Worm (Caenorhabditis elegans): ENCODE measurements around the gene ptp-5.1.
"Not testable (repeated sequence)": the region's sequence is repeated elsewhere in the genome, so short reads cannot be mapped to it uniquely, and the experiment has no call there.

The ptp-5.1 gene

ce11 chrIV:5166030-5166429, at the start of gene ptp-5.1:
Gene ptp-5.1, plus strand, starts transcription at chrIV:5166330.
- no peak for TF ChIP-seq unc-62 (GFP tag; optimal IDR thresholded peaks at IDR 0.05)

ce11 chrIV:5121995-5122394, 44.1 kb upstream of the ptp-5.1 start, which contains the start of gene tkr-3:
Gene tkr-3, minus strand, starts transcription at chrIV:5122095.
- no peak for TF ChIP-seq unc-62 (GFP tag; optimal IDR thresholded peaks at IDR 0.05)

- TF ChIP-seq unc-62 (GFP tag; optimal IDR thresholded peaks at IDR 0.05), result no peak
Observed at ce11 chrIV:5131781-5132180, 34.3 kb upstream of the ptp-5.1 start.

ce11 chrIV:5133791-5134370, 32.2 kb upstream of the ptp-5.1 start:
- TF ChIP-seq unc-62 (GFP tag; optimal IDR thresholded peaks at IDR 0.05), result no peak

- TF ChIP-seq unc-62 (GFP tag; optimal IDR thresholded peaks at IDR 0.05), result no peak
Observed at ce11 chrIV:5134798-5135197, 31.3 kb upstream of the ptp-5.1 start.

- no peak for TF ChIP-seq unc-62 (GFP tag; optimal IDR thresholded peaks at IDR 0.05)
Observed at ce11 chrIV:5136523-5136922, 29.6 kb upstream of the ptp-5.1 start.

- TF ChIP-seq unc-62 (GFP tag; optimal IDR thresholded peaks at IDR 0.05), result no peak
Observed at ce11 chrIV:5137809-5138208, 28.3 kb upstream of the ptp-5.1 start.

- no peak for TF ChIP-seq unc-62 (GFP tag; optimal IDR thresholded peaks at IDR 0.05)
Observed at ce11 chrIV:5139189-5139588, 26.9 kb upstream of the ptp-5.1 start.

ce11 chrIV:5139972-5140371, 26.2 kb upstream of the ptp-5.1 start:
- TF ChIP-seq unc-62 (GFP tag; optimal IDR thresholded peaks at IDR 0.05), result no peak

ce11 chrIV:5149793-5150192, 16.3 kb upstream of the ptp-5.1 start, which contains the start of gene C24D10.5:
Gene C24D10.5, plus strand, starts transcription at chrIV:5150093.
- no peak for TF ChIP-seq unc-62 (GFP tag; optimal IDR thresholded peaks at IDR 0.05)

ce11 chrIV:5152391-5152790, 13.7 kb upstream of the ptp-5.1 start, which contains the start of gene soc-2:
Gene soc-2, minus strand, starts transcription at chrIV:5152491.
- no peak for TF ChIP-seq unc-62 (GFP tag; optimal IDR thresholded peaks at IDR 0.05)

- TF ChIP-seq unc-62 (GFP tag; optimal IDR thresholded peaks at IDR 0.05), result no peak
Observed at ce11 chrIV:5157226-5157625, 8.9 kb upstream of the ptp-5.1 start, which contains the start of gene C24D10.49. Gene C24D10.49, minus strand, starts transcription at chrIV:5157326.

ce11 chrIV:5160171-5160570, 6.0 kb upstream of the ptp-5.1 start, which contains the start of the genes C24D10.6 and C24D10.4:
Gene C24D10.6, minus strand, starts transcription at chrIV:5160248.
Gene C24D10.4, plus strand, starts transcription at chrIV:5160522.
- TF ChIP-seq unc-62 (GFP tag; optimal IDR thresholded peaks at IDR 0.05), result no peak

ce11 chrIV:5162941-5163340, 3.2 kb upstream of the ptp-5.1 start, which contains the start of the genes nspd-3 and C24D10.2:
Gene nspd-3, minus strand, starts transcription at chrIV:5163041.
Gene C24D10.2, plus strand, starts transcription at chrIV:5163339.
- TF ChIP-seq unc-62 (GFP tag; optimal IDR thresholded peaks at IDR 0.05), result not testable (repeated sequence)

ce11 chrIV:5165626-5166025, 504 bp upstream of the ptp-5.1 start, which contains the start of gene nspd-6:
Gene nspd-6, minus strand, starts transcription at chrIV:5165726.
- TF ChIP-seq unc-62 (GFP tag; optimal IDR thresholded peaks at IDR 0.05), result not testable (repeated sequence)

- no peak for TF ChIP-seq unc-62 (GFP tag; optimal IDR thresholded peaks at IDR 0.05)
Observed at ce11 chrIV:5169335-5169734, 3.2 kb downstream of the ptp-5.1 start.

- no peak for TF ChIP-seq unc-62 (GFP tag; optimal IDR thresholded peaks at IDR 0.05)
Observed at ce11 chrIV:5171994-5172528, 5.9 kb downstream of the ptp-5.1 start.
